Fruit fly (Drosophila melanogaster) whole organism, prepupa: ENCODE measurements around the gene Cht11.

Experiments
- CG10631 ChIP-seq: fragments of 200-800 bp; sonication (Bioruptor generic); optimal IDR thresholded peaks from 2 replicates; lab custom pipeline; 2016; ENCODE audit warnings: missing biosample characterization, missing genetic modification characterization
- CG11294 ChIP-seq: fragments of 200-800 bp; sonication (Bioruptor generic); IDR thresholded peaks from 2 replicates; pipeline ENCODE4 v1.3.6; 2022; ENCODE audit warnings: missing biosample characterization, missing genetic modification characterization
- CG11762 ChIP-seq: fragments of 200-800 bp; sonication (Bioruptor generic); optimal IDR thresholded peaks from 3 replicates; lab custom pipeline; 2016; ENCODE audit warnings: missing biosample characterization, missing genetic modification characterization; ENCODE audit not compliant: insufficient read depth
- CG15336 ChIP-seq: fragments of 200-800 bp; sonication (Bioruptor generic); IDR thresholded peaks from 2 replicates; pipeline ENCODE4 v1.3.6; 2022; ENCODE audit warnings: missing biosample characterization, missing genetic modification characterization
- CG3032 ChIP-seq: fragments of 200-800 bp; optimal IDR thresholded peaks from 2 replicates; lab custom pipeline; 2019; ENCODE audit warnings: missing biosample characterization, mild to moderate bottlenecking, missing genetic modification characterization, moderate library complexity
- CG32006 ChIP-seq: fragments of 200-800 bp; sonication (Bioruptor generic); optimal IDR thresholded peaks from 3 replicates; lab custom pipeline; 2017; ENCODE audit warnings: missing biosample characterization, mild to moderate bottlenecking, missing genetic modification characterization
- CG3919 ChIP-seq: fragments of 200-800 bp; sonication (Bioruptor generic); optimal IDR thresholded peaks from 3 replicates; lab custom pipeline; 2016; ENCODE audit warnings: missing biosample characterization, missing genetic modification characterization
- CG6163 ChIP-seq: fragments of 200-800 bp; sonication (Bioruptor generic); IDR thresholded peaks from 3 replicates; pipeline ENCODE4 v1.3.6; 2022; ENCODE audit warnings: missing biosample characterization, missing genetic modification characterization
- CG6792 ChIP-seq: fragments of 200-800 bp; sonication (Bioruptor generic); optimal IDR thresholded peaks from 3 replicates; lab custom pipeline; 2016; ENCODE audit warnings: missing biosample characterization, missing genetic modification characterization
- CG6808 ChIP-seq: fragments of 200-800 bp; sonication (Bioruptor generic); optimal IDR thresholded peaks from 3 replicates; lab custom pipeline; 2017; ENCODE audit warnings: missing biosample characterization, missing genetic modification characterization, mild to moderate bottlenecking, moderate library complexity, missing genetic modification reagents
- CG6854 ChIP-seq: fragments of 200-800 bp; sonication (Bioruptor generic); optimal IDR thresholded peaks from 2 replicates; lab custom pipeline; 2017; ENCODE audit warnings: missing biosample characterization, mild to moderate bottlenecking, missing genetic modification characterization
- CG8119 ChIP-seq: fragments of 200-800 bp; sonication (Bioruptor generic); IDR thresholded peaks from 3 replicates; pipeline ENCODE4 v1.3.6; 2022; ENCODE audit warnings: missing biosample characterization, missing genetic modification characterization
- CG8319 ChIP-seq: fragments of 200-800 bp; sonication (Bioruptor generic); optimal IDR thresholded peaks from 3 replicates; lab custom pipeline; 2016; ENCODE audit warnings: missing biosample characterization, missing genetic modification characterization
- Eip78C ChIP-seq: fragments of 200-800 bp; sonication (Bioruptor generic); peaks from one replicate; lab custom pipeline; 2016; ENCODE audit warnings: missing biosample characterization, missing genetic modification characterization
- Eip93F ChIP-seq: fragments of 200-800 bp; sonication (Bioruptor generic); optimal IDR thresholded peaks from 2 replicates; lab custom pipeline; 2016; ENCODE audit warnings: missing biosample characterization, mild to moderate bottlenecking, missing genetic modification characterization
- Ets21C ChIP-seq: fragments of 200-800 bp; sonication (Bioruptor generic); optimal IDR thresholded peaks from 3 replicates; lab custom pipeline; 2016; ENCODE audit warnings: missing biosample characterization, missing genetic modification characterization
- Ets96B ChIP-seq: fragments of 200-800 bp; optimal IDR thresholded peaks from 2 replicates; lab custom pipeline; 2019; ENCODE audit warnings: missing biosample characterization, mild to moderate bottlenecking, missing genetic modification characterization, moderate library complexity
- Hr38 ChIP-seq: sonication (Bioruptor generic); optimal IDR thresholded peaks from 2 replicates; lab custom pipeline; 2016; ENCODE audit warnings: missing biosample characterization, missing genetic modification characterization
- Hr4 ChIP-seq: fragments of 200-800 bp; sonication (Bioruptor generic); optimal IDR thresholded peaks from 3 replicates; lab custom pipeline; 2016; ENCODE audit warnings: missing biosample characterization, missing genetic modification characterization
- Met ChIP-seq: fragments of 200-800 bp; sonication (Bioruptor generic); optimal IDR thresholded peaks from 3 replicates; lab custom pipeline; 2016; ENCODE audit warnings: missing biosample characterization, missing genetic modification characterization
- Smox ChIP-seq: fragments of 200-800 bp; sonication (Bioruptor generic); optimal IDR thresholded peaks from 3 replicates; lab custom pipeline; 2016; ENCODE audit warnings: missing biosample characterization, missing genetic modification characterization
- Sox102F ChIP-seq: fragments of 200-800 bp; sonication (Bioruptor generic); optimal IDR thresholded peaks from 2 replicates; lab custom pipeline; 2016; ENCODE audit warnings: missing biosample characterization, mild to moderate bottlenecking, missing genetic modification characterization
- Sox15 ChIP-seq: fragments of 200-800 bp; sonication (Bioruptor generic); optimal IDR thresholded peaks from 3 replicates; lab custom pipeline; 2016; ENCODE audit warnings: missing biosample characterization, missing genetic modification characterization
- acj6 ChIP-seq: fragments of 200-800 bp; sonication (Bioruptor generic); optimal IDR thresholded peaks from 3 replicates; lab custom pipeline; 2016; ENCODE audit warnings: missing biosample characterization, missing genetic modification characterization
- cyc ChIP-seq: fragments of 200-800 bp; sonication (Bioruptor generic); optimal IDR thresholded peaks from 3 replicates; lab custom pipeline; 2016; ENCODE audit warnings: missing biosample characterization, missing genetic modification characterization
- dsx ChIP-seq: fragments of 200-800 bp; optimal IDR thresholded peaks from 3 replicates; lab custom pipeline; 2019; ENCODE audit warnings: missing biosample characterization, mild to moderate bottlenecking, missing genetic modification characterization, moderate library complexity; ENCODE audit not compliant: poor library complexity, severe bottlenecking
- eg ChIP-seq: fragments of 200-800 bp; sonication (Bioruptor generic); IDR thresholded peaks from 3 replicates; pipeline ENCODE4 v1.3.6; 2022; ENCODE audit warnings: missing biosample characterization, missing genetic modification characterization
- fd85E ChIP-seq: fragments of 200-800 bp; sonication (Bioruptor generic); optimal IDR thresholded peaks from 3 replicates; lab custom pipeline; 2016; ENCODE audit warnings: missing biosample characterization, missing genetic modification characterization
- fkh ChIP-seq: fragments of 200-800 bp; sonication (Bioruptor generic); optimal IDR thresholded peaks from 3 replicates; lab custom pipeline; 2017; ENCODE audit warnings: missing biosample characterization, mild to moderate bottlenecking, missing genetic modification characterization, moderate library complexity
- lz ChIP-seq: fragments of 200-800 bp; sonication (Bioruptor generic); optimal IDR thresholded peaks from 3 replicates; lab custom pipeline; 2016; ENCODE audit warnings: missing biosample characterization, missing genetic modification characterization
- net ChIP-seq: fragments of 200-800 bp; sonication (Bioruptor generic); optimal IDR thresholded peaks from 3 replicates; lab custom pipeline; 2016; ENCODE audit warnings: missing biosample characterization, missing genetic modification characterization
- pdm3 ChIP-seq: fragments of 200-800 bp; sonication (Bioruptor generic); optimal IDR thresholded peaks from 3 replicates; lab custom pipeline; 2016; ENCODE audit warnings: missing biosample characterization, missing genetic modification characterization
- ss ChIP-seq, 2 experiments: fragments of 200-800 bp; sonication (Bioruptor generic); optimal IDR thresholded peaks; 2 replicates in 1 of 2; 3 replicates in 1 of 2; lab custom pipeline; 2017 to 2018; ENCODE audit warnings: mild to moderate bottlenecking in 2 of 2, missing biosample characterization in 2 of 2, missing genetic modification characterization in 2 of 2, moderate library complexity in 1 of 2
- svp ChIP-seq: fragments of 200-800 bp; sonication (Bioruptor generic); peaks from one replicate; lab custom pipeline; 2016; ENCODE audit warnings: missing biosample characterization, missing genetic modification characterization
- topi ChIP-seq: fragments of 200-800 bp; sonication (Bioruptor generic); optimal IDR thresholded peaks from 3 replicates; lab custom pipeline; 2016; ENCODE audit warnings: missing biosample characterization, missing genetic modification characterization
- vri ChIP-seq: fragments of 200-800 bp; sonication (Bioruptor generic); optimal IDR thresholded peaks from 3 replicates; lab custom pipeline; 2016; ENCODE audit warnings: missing biosample characterization, mild to moderate bottlenecking, missing genetic modification characterization

Cht11 gene

dm6 chrX:6875773-6876172, 26.5 kb upstream of the Cht11 start (continued):
- no peak for TF ChIP-seq CG3032

dm6 chrX:6874918-6875454, 25.7 kb upstream of the Cht11 start:
- TF ChIP-seq fd85E (GFP tag; lab: Kevin White, UChicago) (no peak), pdm3 (GFP tag; lab: Kevin White, UChicago) (no peak), CG32006 (no peak), CG10631 (GFP tag; lab: Kevin White, UChicago) (no peak), Hr38 (GFP tag; lab: Kevin White, UChicago) (no peak), Smox (GFP tag; lab: Kevin White, UChicago) (no peak), Met (no peak), ss (GFP tag; optimal IDR thresholded peaks at IDR 0.05; lab: Kevin White, UChicago) (peak in 1 of 2 experiments; percentile 37), CG8119 (GFP tag; lab: Robert Waterston, UW) (peak; percentile 28; the same call in 1 of the 3 replicates), CG6854 (GFP tag; lab: Kevin White, UChicago) (no peak), eg (GFP tag; lab: Robert Waterston, UW) (no peak), CG8319 (GFP tag; lab: Kevin White, UChicago) (no peak), topi (no peak), net (GFP tag; lab: Kevin White, UChicago) (no peak), acj6 (GFP tag; lab: Kevin White, UChicago) (no peak), CG6808 (GFP tag; lab: Kevin White, UChicago) (no peak), Ets96B (tag; lab: Kevin White, UChicago) (no peak), dsx (GFP tag; lab: Kevin White, UChicago) (peak; percentile 1), Sox15 (GFP tag; lab: Kevin White, UChicago) (no peak), CG11762 (GFP tag; lab: Kevin White, UChicago) (no peak), Sox102F (GFP tag; lab: Kevin White, UChicago) (no peak), Eip93F (GFP tag; lab: Kevin White, UChicago) (no peak), Eip78C (GFP tag; lab: Kevin White, UChicago) (peak; percentile 60), vri (GFP tag; lab: Kevin White, UChicago) (no peak), CG6792 (GFP tag; lab: Kevin White, UChicago) (no peak), Ets21C (no peak), CG3919 (GFP tag; lab: Kevin White, UChicago) (no peak), Hr4 (GFP tag; lab: Kevin White, UChicago) (no peak), lz (GFP tag; lab: Kevin White, UChicago) (no peak), cyc (no peak), svp (GFP tag; lab: Kevin White, UChicago) (no peak), CG11294 (no peak), CG3032 (peak; percentile 11), CG6163 (GFP tag; lab: Robert Waterston, UW) (peak; percentile 5; the same call in 1 of the 3 replicates), CG15336 (GFP tag; lab: Robert Waterston, UW) (0 out of 2 replicates have a peak, but pooled peaks have one; percentile 8)
- TF ChIP-seq, all 60 proteins: peak for 7

DNA sequence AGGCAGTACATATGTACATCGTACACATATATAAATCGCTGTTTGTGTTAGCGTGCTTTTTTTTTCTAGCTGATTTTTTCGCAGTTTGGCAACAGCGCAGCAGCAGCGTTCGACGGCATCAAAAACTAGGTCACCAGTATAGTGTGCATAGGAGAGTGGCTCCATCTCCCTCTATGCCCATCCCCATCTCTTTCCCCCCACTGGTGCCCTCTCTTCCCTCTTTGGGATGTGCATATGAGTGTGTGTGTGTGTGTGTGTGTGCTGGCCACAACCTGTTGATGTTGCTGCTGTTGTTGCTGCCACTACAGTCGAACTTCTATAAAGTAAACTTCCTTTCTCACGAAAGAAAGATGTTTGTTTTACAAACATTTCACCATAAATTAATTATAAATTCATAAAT, 22.4 kb upstream of the Cht11 start:
- TF ChIP-seq eg (GFP tag; lab: Robert Waterston, UW) = 0 out of 3 replicates have a peak, but pooled peaks have one; percentile 37
- TF ChIP-seq CG6163 (GFP tag; lab: Robert Waterston, UW) = 0 out of 3 replicates have a peak, but pooled peaks have one; percentile 33
- TF ChIP-seq fkh (GFP tag; lab: Kevin White, UChicago) = no peak
- TF ChIP-seq Ets21C = no peak
